Fruit fly (Drosophila melanogaster): ENCODE data around the gene CG31407.

- TF ChIP-seq dmrt93B (GFP tag; optimal IDR thresholded peaks at IDR 0.05) (no peak), tai (GFP tag; optimal IDR thresholded peaks at IDR 0.05) (no peak), Mio (GFP tag; optimal IDR thresholded peaks at IDR 0.05) (no peak), Dfd (GFP tag; optimal IDR thresholded peaks at IDR 0.05) (peak; percentile 25), Myc (optimal IDR thresholded peaks at IDR 0.05) (no peak), Dif (GFP tag; optimal IDR thresholded peaks at IDR 0.05; ENCODE audit: partially characterized antibody) (no peak)
These were observed 45.9 kb upstream of the CG31407 start, which contains the start of gene nerfin-2 for dm6 chr3R:10070817-10071216.
